Worm (Caenorhabditis elegans) whole organism, early embryonic: ENCODE data around the gene ZK105.11.
A peak's percentile ranks its signal among the peaks of the same experiment; 100 is the strongest.

Experiments used
- B0310.2 ChIP-seq: sonication (generic microtip); optimal IDR thresholded peaks from 2 replicates; lab custom pipeline; 2016; ENCODE audit warnings: mild to moderate bottlenecking, missing genetic modification characterization, missing compliant biosample characterization
- F13C5.2 ChIP-seq: sonication (generic microtip); optimal IDR thresholded peaks from 2 replicates; lab custom pipeline; 2017; ENCODE audit warnings: mild to moderate bottlenecking, missing genetic modification characterization, inconsistent platforms, missing compliant biosample characterization
- aly-1 ChIP-seq: sonication (generic microtip); optimal IDR thresholded peaks from 2 replicates; lab custom pipeline; 2016; ENCODE audit warnings: missing genetic modification characterization, missing compliant biosample characterization
- ama-1 ChIP-seq: fragments of 150-350 bp; optimal IDR thresholded peaks from 2 replicates; lab custom pipeline; 2014
- ceh-13 ChIP-seq: fragments of 200-800 bp; sonication (Bioruptor generic); optimal IDR thresholded peaks from 2 replicates; lab custom pipeline; 2018; ENCODE audit warnings: mild to moderate bottlenecking, missing genetic modification characterization, missing compliant biosample characterization
- ceh-36 ChIP-seq: sonication (generic microtip); optimal IDR thresholded peaks from 2 replicates; lab custom pipeline; 2016; ENCODE audit warnings: missing genetic modification characterization, inconsistent platforms, missing compliant biosample characterization
- ets-7 ChIP-seq: sonication (generic microtip); optimal IDR thresholded peaks from 2 replicates; lab custom pipeline; 2016; ENCODE audit warnings: missing genotype, missing genetic modification characterization, missing compliant biosample characterization
- flt-1 ChIP-seq: fragments of 200-800 bp; sonication (Bioruptor generic); IDR thresholded peaks from 2 replicates; pipeline ENCODE4 v1.3.6; 2022; ENCODE audit warnings: missing genetic modification characterization, missing compliant biosample characterization
- hmbx-1 ChIP-seq: sonication (generic microtip); optimal IDR thresholded peaks from 2 replicates; lab custom pipeline; 2016; ENCODE audit warnings: mild to moderate bottlenecking, missing genetic modification characterization, missing compliant biosample characterization
- hmg-4 ChIP-seq: fragments of 200-800 bp; sonication (Bioruptor generic); optimal IDR thresholded peaks from 2 replicates; lab custom pipeline; 2018; ENCODE audit warnings: mild to moderate bottlenecking, missing genetic modification characterization, missing compliant biosample characterization
- hnd-1 ChIP-seq: sonication (generic microtip); optimal IDR thresholded peaks from 2 replicates; lab custom pipeline; 2016; ENCODE audit warnings: missing genetic modification characterization, missing compliant biosample characterization
- pes-1 ChIP-seq: fragments of 200-800 bp; sonication (Bioruptor generic); IDR thresholded peaks from 2 replicates; pipeline ENCODE4 v1.3.6; 2022; ENCODE audit warnings: missing genetic modification reagents, missing genetic modification characterization, missing compliant biosample characterization
- scrt-1 ChIP-seq: fragments of 200-800 bp; sonication (Bioruptor generic); IDR thresholded peaks from 2 replicates; pipeline ENCODE4 v1.3.6; 2022; ENCODE audit warnings: missing genetic modification characterization, missing compliant biosample characterization
- sea-1 ChIP-seq: fragments of 200-800 bp; sonication (Bioruptor generic); conservative IDR thresholded peaks from 2 replicates; pipeline ENCODE4 v1.3.6; 2022; ENCODE audit warnings: missing genetic modification characterization, missing compliant biosample characterization
- tbx-11 ChIP-seq: fragments of 200-800 bp; sonication (Bioruptor generic); IDR thresholded peaks from 2 replicates; pipeline ENCODE4 v1.3.6; 2022; ENCODE audit warnings: missing genetic modification characterization, missing compliant biosample characterization
- tbx-37 ChIP-seq: fragments of 200-800 bp; sonication (Bioruptor generic); conservative IDR thresholded peaks from 2 replicates; pipeline ENCODE4 v1.3.6; 2022; ENCODE audit warnings: missing genetic modification reagents, missing genetic modification characterization, missing compliant biosample characterization
- tra-4 ChIP-seq: sonication (generic microtip); optimal IDR thresholded peaks from 2 replicates; lab custom pipeline; 2017; ENCODE audit warnings: missing genetic modification characterization, missing compliant biosample characterization

Gene ZK105.11

ce11 chrV:7730488-7730887, 22.1 kb upstream of the ZK105.11 start:
- TF ChIP-seq pes-1 (GFP tag; lab: Robert Waterston, UW) (peak; percentile 37; the same call in 1 of the 2 replicates), hmg-4 (no peak), ama-1 (lab: Kevin White, UChicago) (no peak), ceh-13 (no peak), flt-1 (GFP tag; lab: Robert Waterston, UW) (no peak), ceh-36 (tag; lab: Kevin White, UChicago) (peak; percentile 25), tbx-11 (GFP tag; lab: Robert Waterston, UW) (no peak), ets-7 (tag; lab: Kevin White, UChicago) (no peak), B0310.2 (tag; lab: Kevin White, UChicago) (peak; percentile 8), sea-1 (no peak), tra-4 (tag; lab: Kevin White, UChicago) (no peak), hmbx-1 (tag; lab: Kevin White, UChicago) (no peak), aly-1 (tag; lab: Kevin White, UChicago) (no peak), hnd-1 (no peak), F13C5.2 (tag; lab: Kevin White, UChicago) (no peak), tbx-37 (GFP tag; lab: Robert Waterston, UW) (0 out of 2 replicates have a peak, but pooled peaks have one; percentile 18), scrt-1 (GFP tag; lab: Robert Waterston, UW) (no peak)

ce11 chrV:7728679-7729027, 20.2 kb upstream of the ZK105.11 start, which contains the start of gene Y97E10C.1:
TSS of gene Y97E10C.1 (plus strand) at chrV:7728879.
- TF ChIP-seq ets-7 (tag; lab: Kevin White, UChicago): no peak
- TF ChIP-seq aly-1 (tag; lab: Kevin White, UChicago): no peak
- TF ChIP-seq tbx-37 (GFP tag; lab: Robert Waterston, UW): no peak
- no peak for TF ChIP-seq hnd-1
- TF ChIP-seq scrt-1 (GFP tag; lab: Robert Waterston, UW): no peak
- no peak for TF ChIP-seq tbx-11 (GFP tag; lab: Robert Waterston, UW)
- TF ChIP-seq hmbx-1 (tag; lab: Kevin White, UChicago): no peak
- TF ChIP-seq ama-1 (lab: Kevin White, UChicago): no peak

- no peak for TF ChIP-seq F13C5.2 (tag; lab: Kevin White, UChicago)
- no peak for TF ChIP-seq sea-1
- no peak for TF ChIP-seq ama-1 (lab: Kevin White, UChicago)
- no peak for TF ChIP-seq ets-7 (tag; lab: Kevin White, UChicago)
- TF ChIP-seq tbx-11 (GFP tag; lab: Robert Waterston, UW): no peak
- TF ChIP-seq hmbx-1 (tag; lab: Kevin White, UChicago): no peak
- TF ChIP-seq pes-1 (GFP tag; lab: Robert Waterston, UW): no peak
- no peak for TF ChIP-seq scrt-1 (GFP tag; lab: Robert Waterston, UW)
- TF ChIP-seq aly-1 (tag; lab: Kevin White, UChicago): no peak
- no peak for TF ChIP-seq ceh-13
- no peak for TF ChIP-seq flt-1 (GFP tag; lab: Robert Waterston, UW)
Measured at ce11 chrV:7728003-7728678, 19.7 kb upstream of the ZK105.11 start.

ce11 chrV:7726927-7727326, 18.5 kb upstream of the ZK105.11 start:
- no peak for TF ChIP-seq B0310.2 (tag; lab: Kevin White, UChicago)
- no peak for TF ChIP-seq pes-1 (GFP tag; lab: Robert Waterston, UW)
- no peak for TF ChIP-seq sea-1
- TF ChIP-seq ceh-36 (tag; lab: Kevin White, UChicago): no peak
- TF ChIP-seq hmbx-1 (tag; lab: Kevin White, UChicago): no peak
- TF ChIP-seq tbx-11 (GFP tag; lab: Robert Waterston, UW): no peak
- no peak for TF ChIP-seq tbx-37 (GFP tag; lab: Robert Waterston, UW)
- TF ChIP-seq ama-1 (lab: Kevin White, UChicago): no peak
- no peak for TF ChIP-seq flt-1 (GFP tag; lab: Robert Waterston, UW)
- TF ChIP-seq aly-1 (tag; lab: Kevin White, UChicago): no peak
- TF ChIP-seq tra-4 (tag; lab: Kevin White, UChicago): no peak

ce11 chrV:7726202-7726601, 17.8 kb upstream of the ZK105.11 start:
- TF ChIP-seq tbx-37 (GFP tag; lab: Robert Waterston, UW) (no peak), B0310.2 (tag; lab: Kevin White, UChicago) (no peak), hmbx-1 (tag; lab: Kevin White, UChicago) (no peak), pes-1 (GFP tag; lab: Robert Waterston, UW) (no peak), ama-1 (lab: Kevin White, UChicago) (no peak), aly-1 (tag; lab: Kevin White, UChicago) (no peak), tbx-11 (GFP tag; lab: Robert Waterston, UW) (no peak), tra-4 (tag; lab: Kevin White, UChicago) (no peak), F13C5.2 (tag; lab: Kevin White, UChicago) (no peak), hnd-1 (no peak), ets-7 (tag; lab: Kevin White, UChicago) (no peak), flt-1 (GFP tag; lab: Robert Waterston, UW) (no peak), scrt-1 (GFP tag; lab: Robert Waterston, UW) (no peak)

- TF ChIP-seq ceh-36 (tag; lab: Kevin White, UChicago) (no peak), tbx-11 (GFP tag; lab: Robert Waterston, UW) (no peak), ama-1 (lab: Kevin White, UChicago) (no peak), scrt-1 (GFP tag; lab: Robert Waterston, UW) (no peak)
Measured at ce11 chrV:7723967-7724544, 15.6 kb upstream of the ZK105.11 start, which contains the start of the genes ZK105.6 and ZK105.8. TSS of gene ZK105.6 (minus strand) at chrV:7724067. TSS of gene ZK105.8 (plus strand) at chrV:7724494.

- TF ChIP-seq tra-4 (tag; lab: Kevin White, UChicago) (no peak), hmbx-1 (tag; lab: Kevin White, UChicago) (no peak), ets-7 (tag; lab: Kevin White, UChicago) (no peak), tbx-37 (GFP tag; lab: Robert Waterston, UW) (no peak), sea-1 (no peak), hmg-4 (no peak), ama-1 (lab: Kevin White, UChicago) (no peak)
Measured at ce11 chrV:7721945-7722344, 13.5 kb upstream of the ZK105.11 start, which contains the start of gene ZK105.14. TSS of gene ZK105.14 (minus strand) at chrV:7722045.
